Worm (Caenorhabditis elegans): ENCODE results near the gene C16C8.9.
"Not testable (repeated sequence)": the region's sequence is repeated elsewhere in the genome, so short reads cannot be mapped to it uniquely, and the experiment has no call there.

C16C8.9 gene

DNA sequence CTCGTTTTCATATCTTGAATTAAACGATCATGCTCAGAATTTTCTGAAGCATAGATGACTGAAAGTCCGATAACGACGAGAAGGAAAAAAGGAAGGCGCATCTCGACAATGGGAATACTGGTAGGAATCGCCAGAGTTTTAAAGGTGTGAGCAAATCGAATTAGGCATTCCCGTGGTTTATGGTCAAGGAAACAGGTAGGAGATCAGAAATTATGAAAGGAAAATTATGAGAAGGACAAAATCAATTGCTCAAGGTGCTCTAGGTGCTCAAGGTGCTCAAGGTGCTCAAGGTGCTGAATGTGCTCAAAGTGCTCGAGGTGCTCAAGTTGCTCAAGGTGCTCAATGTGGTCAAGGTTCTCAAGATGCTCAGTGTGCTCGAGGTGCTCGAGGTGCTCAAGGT, 1.6 kb upstream of the C16C8.9 start, which contains the start of gene C16C8.10:
Gene C16C8.10 (minus strand): TSS at position 101 of the 400 bp plus-strand sequence.
- not testable (repeated sequence) for TF ChIP-seq unc-62 (GFP tag; optimal IDR thresholded peaks at IDR 0.05)

DNA sequence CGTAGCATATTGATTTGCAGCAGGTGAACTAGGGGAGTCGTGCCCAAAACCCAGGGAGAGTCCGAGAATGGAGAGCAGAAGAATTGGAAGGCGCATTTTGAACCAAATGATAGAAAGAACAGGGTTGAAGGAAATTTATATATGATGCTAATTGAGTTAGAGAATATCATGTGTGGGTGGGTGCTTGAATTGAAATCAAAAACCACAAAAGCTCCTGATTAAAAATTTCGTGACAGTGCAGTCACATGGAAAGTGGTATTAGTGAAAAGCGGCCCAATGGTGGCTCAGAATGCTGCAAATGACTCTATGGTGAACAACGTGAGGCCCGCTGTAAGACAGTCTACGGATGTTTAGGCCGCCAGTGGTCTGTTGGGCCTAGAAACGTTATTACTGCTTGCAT, 1.4 kb downstream of the C16C8.9 start, which contains the start of gene C16C8.8:
Gene C16C8.8 (minus strand): TSS at position 101 of the 400 bp plus-strand sequence.
- TF ChIP-seq unc-62 (GFP tag; optimal IDR thresholded peaks at IDR 0.05): no peak

DNA sequence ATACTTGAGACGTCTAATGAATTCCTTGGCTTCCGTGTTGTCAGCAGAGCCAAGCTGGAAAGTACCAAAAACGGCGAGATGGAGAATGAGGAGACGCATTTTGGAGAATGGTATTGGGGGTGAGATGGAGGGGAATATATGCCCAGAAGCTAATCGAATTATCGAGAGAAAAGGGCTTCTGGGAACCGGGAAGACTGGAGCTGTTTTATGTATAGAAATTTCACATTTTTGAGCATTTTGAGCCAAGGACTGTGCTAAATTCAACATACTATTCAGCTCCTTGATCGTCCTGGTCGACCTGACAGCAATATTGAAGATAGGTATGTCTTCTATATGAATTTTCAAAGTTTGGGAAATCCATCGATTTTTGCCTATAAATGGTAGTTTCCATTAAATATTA, 2.9 kb downstream of the C16C8.9 start, which contains the start of gene C16C8.7:
Gene C16C8.7 (minus strand): TSS at position 101 of the 400 bp plus-strand sequence.
- no peak for TF ChIP-seq unc-62 (GFP tag; optimal IDR thresholded peaks at IDR 0.05)

DNA sequence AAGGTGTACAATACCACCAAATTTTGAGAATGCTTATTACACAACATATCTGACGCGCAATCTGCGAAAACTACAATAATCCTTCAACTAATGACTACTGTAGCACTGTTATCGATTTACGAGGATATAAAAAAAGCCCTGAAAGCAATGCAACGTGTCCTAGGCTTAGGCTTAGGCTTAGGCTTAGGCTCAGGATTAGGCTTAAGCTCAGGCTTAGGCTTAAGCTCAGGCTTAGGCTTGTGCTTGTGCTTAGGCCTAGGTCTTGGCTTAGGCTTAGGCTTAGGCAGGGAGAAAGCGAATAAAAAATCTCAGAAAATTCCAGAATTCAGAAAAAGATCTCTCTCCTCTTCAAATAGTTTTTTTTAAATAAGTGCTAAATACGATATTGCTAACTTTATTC, 3.8 kb downstream of the C16C8.9 start:
- TF ChIP-seq unc-62 (GFP tag; optimal IDR thresholded peaks at IDR 0.05): no peak

DNA sequence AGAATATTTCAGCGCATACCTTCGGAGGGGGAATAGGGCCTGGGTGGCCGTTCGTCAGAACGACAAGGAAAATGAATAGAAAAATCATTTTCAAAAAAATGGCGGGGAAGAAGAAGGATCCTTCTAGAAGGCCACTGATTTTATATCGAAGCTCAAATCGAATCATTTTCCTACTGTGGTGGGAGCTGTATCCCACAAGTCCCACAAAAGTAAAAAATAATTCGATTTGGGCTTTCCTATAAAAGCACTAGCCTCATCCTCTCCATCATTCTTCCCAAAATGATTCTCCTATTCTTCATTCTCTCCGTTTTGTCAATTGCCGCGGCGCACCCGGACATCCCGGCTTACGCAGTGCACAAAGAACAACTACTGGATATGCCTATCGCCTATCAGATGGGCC, 4.8 kb downstream of the C16C8.9 start, which contains the start of the genes C16C8.26 and C16C8.19:
Gene C16C8.26 (minus strand): TSS at position 101 of the 400 bp plus-strand sequence.
Gene C16C8.19 (plus strand): TSS at position 279 of the 400 bp plus-strand sequence.
- no peak for TF ChIP-seq unc-62 (GFP tag; optimal IDR thresholded peaks at IDR 0.05)

DNA sequence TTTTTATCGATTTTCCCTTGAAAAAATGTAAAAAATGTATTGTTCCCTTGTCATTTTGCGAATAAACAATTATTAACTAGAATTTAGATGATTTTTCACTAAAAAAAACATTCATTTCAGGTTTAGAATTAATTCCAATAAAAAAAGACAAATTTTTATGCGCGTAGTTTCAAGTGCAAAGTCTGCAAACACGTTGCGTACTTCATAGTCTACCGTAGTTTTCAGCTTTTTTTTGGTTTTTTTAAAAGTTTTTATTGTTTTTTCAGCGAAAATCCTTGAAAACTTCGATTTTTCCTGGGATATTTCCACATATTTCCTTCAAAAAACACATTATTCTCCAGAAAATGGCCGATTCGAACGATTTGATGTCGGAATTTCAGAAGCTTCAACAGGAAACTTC, 9.5 kb downstream of the C16C8.9 start, which contains the start of gene C16C8.11:
Gene C16C8.11 (plus strand): TSS at position 188 of the 400 bp plus-strand sequence.
- TF ChIP-seq unc-62 (GFP tag; optimal IDR thresholded peaks at IDR 0.05): no peak

DNA sequence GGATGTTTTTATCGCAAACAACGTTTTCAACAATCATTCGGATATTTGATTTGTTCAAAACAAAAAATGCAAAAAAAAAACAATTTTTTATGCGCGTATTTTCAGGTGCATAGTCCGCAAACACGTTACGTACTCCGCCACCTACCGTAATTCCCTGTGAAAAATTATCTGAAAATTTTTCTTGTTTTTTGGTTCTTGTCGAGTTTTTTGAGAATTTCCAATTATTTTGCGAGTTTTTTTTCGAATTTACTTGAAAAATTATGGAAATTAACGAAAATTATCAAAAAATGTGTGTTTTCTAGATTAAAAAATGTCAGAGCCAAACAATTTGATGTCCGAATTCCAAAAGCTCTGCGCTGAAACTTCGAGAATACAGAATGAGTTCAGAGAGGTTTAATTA, 10.6 kb downstream of the C16C8.9 start, which contains the start of gene C16C8.12:
Gene C16C8.12 (plus strand): TSS at position 301 of the 400 bp plus-strand sequence.
- TF ChIP-seq unc-62 (GFP tag; optimal IDR thresholded peaks at IDR 0.05): no peak

- TF ChIP-seq unc-62 (GFP tag; optimal IDR thresholded peaks at IDR 0.05): not testable (repeated sequence)
Measured at ce11 chrII:3449514-3449913, 13.5 kb downstream of the C16C8.9 start, which contains the start of gene C16C8.14. TSS of gene C16C8.14 (plus strand) at chrII:3449814.

- TF ChIP-seq unc-62 (GFP tag; optimal IDR thresholded peaks at IDR 0.05): no peak
Measured at ce11 chrII:3448776-3449280, 14.2 kb downstream of the C16C8.9 start, which contains the start of gene C16C8.25. TSS of gene C16C8.25 (plus strand) at chrII:3449230.

- TF ChIP-seq unc-62 (GFP tag; optimal IDR thresholded peaks at IDR 0.05): no peak
Measured at ce11 chrII:3447906-3448305, 15.1 kb downstream of the C16C8.9 start, which contains the start of gene C16C8.21. TSS of gene C16C8.21 (plus strand) at chrII:3448206.

DNA sequence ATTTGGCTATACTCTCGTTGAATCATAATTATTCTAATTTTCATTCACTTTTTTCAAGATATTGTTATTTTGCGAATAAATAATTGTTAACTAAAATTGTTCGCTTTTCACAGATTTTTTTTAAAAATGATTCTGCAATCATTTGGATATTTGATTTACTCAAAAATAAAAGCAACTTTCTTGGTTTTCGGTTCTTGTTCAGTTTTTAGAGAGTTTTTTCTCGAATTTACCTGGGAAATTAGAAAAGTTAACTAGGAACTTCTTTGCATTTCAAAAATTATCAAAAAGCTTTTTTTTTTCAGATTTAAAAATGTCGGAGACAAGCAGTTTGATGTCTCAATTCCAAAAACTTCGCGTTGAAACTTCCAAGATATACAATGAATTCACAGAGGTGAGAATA, 16.4 kb downstream of the C16C8.9 start, which contains the start of the genes C16C8.20 and gldi-6:
Gene C16C8.20 (plus strand): TSS at position 301 of the 400 bp plus-strand sequence.
Gene gldi-6 (plus strand): TSS at position 301 of the 400 bp plus-strand sequence.
- no peak for TF ChIP-seq unc-62 (GFP tag; optimal IDR thresholded peaks at IDR 0.05)

- no peak for TF ChIP-seq unc-62 (GFP tag; optimal IDR thresholded peaks at IDR 0.05)
Measured at ce11 chrII:3445285-3445806, 17.7 kb downstream of the C16C8.9 start, which contains the start of the genes C16C8.5 and C16C8.16. TSS of gene C16C8.5 (minus strand) at chrII:3445385. TSS of gene C16C8.16 (plus strand) at chrII:3445756.

ce11 chrII:3444280-3444679, 18.7 kb downstream of the C16C8.9 start, which contains the start of gene C16C8.4:
TSS of gene C16C8.4 (minus strand) at chrII:3444380.
- TF ChIP-seq unc-62 (GFP tag; optimal IDR thresholded peaks at IDR 0.05): no peak

DNA sequence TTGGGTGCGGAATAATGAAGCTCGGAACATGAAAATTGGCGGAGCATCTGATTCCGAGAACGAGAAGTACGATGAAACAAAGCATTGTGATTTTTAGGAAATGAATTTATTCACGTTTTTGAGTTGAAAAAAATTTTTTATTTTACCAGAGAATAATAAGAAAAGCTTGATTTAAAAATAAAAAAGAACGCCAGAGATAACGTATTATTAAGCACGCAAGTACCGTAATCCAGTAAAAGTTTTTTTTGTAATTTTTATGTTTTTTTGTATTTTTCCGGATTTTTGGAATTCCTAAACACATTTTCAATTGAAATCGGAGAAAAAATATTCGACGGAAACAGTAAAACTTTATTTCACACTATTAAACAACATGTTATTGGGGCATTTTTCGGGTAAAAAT, 19.8 kb downstream of the C16C8.9 start, which contains the start of gene C16C8.22:
Gene C16C8.22 (minus strand): TSS at position 101 of the 400 bp plus-strand sequence.
- no peak for TF ChIP-seq unc-62 (GFP tag; optimal IDR thresholded peaks at IDR 0.05)

- no peak for TF ChIP-seq unc-62 (GFP tag; optimal IDR thresholded peaks at IDR 0.05)
Measured at ce11 chrII:3441377-3441776, 21.6 kb downstream of the C16C8.9 start, which contains the start of gene C16C8.27. TSS of gene C16C8.27 (plus strand) at chrII:3441677.

DNA sequence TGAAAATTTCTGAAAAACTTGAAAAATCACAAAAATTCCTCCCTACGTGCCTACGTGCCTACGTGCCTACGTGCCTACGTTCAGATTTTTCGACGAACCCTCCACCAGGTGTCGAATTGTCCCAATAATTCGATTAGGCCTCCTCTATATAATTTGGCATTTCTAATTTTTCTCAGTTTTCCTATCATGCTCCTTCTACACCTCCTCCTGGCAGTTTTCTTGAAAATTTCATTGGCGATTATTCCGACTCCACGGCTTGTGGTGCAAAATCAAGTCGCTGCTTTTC, 22.4 kb downstream of the C16C8.9 start, which contains the start of gene C16C8.17:
Gene C16C8.17 (plus strand): TSS at position 187 of the 286 bp plus-strand sequence.
- TF ChIP-seq unc-62 (GFP tag; optimal IDR thresholded peaks at IDR 0.05): no peak

Data from whole organism, dauer.